Worm (Caenorhabditis elegans) whole organism, late embryonic: ENCODE results near the gene F52G3.7.

Source experiments
- C38D4.7 ChIP-seq: fragments of 200-800 bp; sonication (Bioruptor generic); optimal IDR thresholded peaks from 2 replicates; lab custom pipeline; 2018; ENCODE audit warnings: mild to moderate bottlenecking, missing genetic modification characterization, moderate library complexity, missing compliant biosample characterization
- F13H6.1 ChIP-seq: sonication (generic microtip); optimal IDR thresholded peaks from 2 replicates; lab custom pipeline; 2016; ENCODE audit warnings: missing genetic modification characterization, missing compliant biosample characterization
- Y22D7AL.16 ChIP-seq: sonication (generic microtip); optimal IDR thresholded peaks from 2 replicates; lab custom pipeline; 2016; ENCODE audit warnings: missing genetic modification characterization, missing compliant biosample characterization
- ahr-1 ChIP-seq: sonication (generic microtip); optimal IDR thresholded peaks from 2 replicates; lab custom pipeline; 2016; ENCODE audit warnings: missing genetic modification characterization, missing compliant biosample characterization
- ama-1 ChIP-seq: fragments of 150-350 bp; optimal IDR thresholded peaks from 2 replicates; lab custom pipeline; 2014
- ceh-14 ChIP-seq: sonication (generic microtip); optimal IDR thresholded peaks from 2 replicates; lab custom pipeline; 2016; ENCODE audit warnings: missing genotype, missing genetic modification characterization, missing compliant biosample characterization
- ceh-18 ChIP-seq: sonication (generic microtip); optimal IDR thresholded peaks from 2 replicates; lab custom pipeline; 2016; ENCODE audit warnings: missing genetic modification characterization, missing compliant biosample characterization
- ceh-19 ChIP-seq: fragments of 200-800 bp; sonication (Bioruptor generic); optimal IDR thresholded peaks from 2 replicates; lab custom pipeline; 2018; ENCODE audit warnings: mild to moderate bottlenecking, missing genetic modification characterization, missing compliant biosample characterization
- ceh-2 ChIP-seq: sonication (generic microtip); optimal IDR thresholded peaks from 2 replicates; lab custom pipeline; 2016; ENCODE audit warnings: missing genotype, missing genetic modification characterization, missing compliant biosample characterization
- ceh-22 ChIP-seq: sonication (generic microtip); optimal IDR thresholded peaks from 2 replicates; lab custom pipeline; 2017; ENCODE audit warnings: missing biosample characterization, missing genetic modification characterization
- ceh-24 ChIP-seq: sonication (generic microtip); optimal IDR thresholded peaks from 2 replicates; lab custom pipeline; 2016; ENCODE audit warnings: mild to moderate bottlenecking, missing genetic modification characterization, missing compliant biosample characterization
- ceh-31 ChIP-seq: sonication (generic microtip); optimal IDR thresholded peaks from 2 replicates; lab custom pipeline; 2016; ENCODE audit warnings: missing genetic modification characterization, missing compliant biosample characterization
- ceh-34 ChIP-seq: sonication (generic microtip); optimal IDR thresholded peaks from 2 replicates; lab custom pipeline; 2016; ENCODE audit warnings: mild to moderate bottlenecking, missing genetic modification characterization, missing compliant biosample characterization
- ceh-45 ChIP-seq: fragments of 200-800 bp; sonication (Bioruptor generic); IDR thresholded peaks from 2 replicates; pipeline ENCODE4 v1.3.6; 2022; ENCODE audit warnings: missing genetic modification reagents, missing genetic modification characterization, missing compliant biosample characterization
- ceh-48 ChIP-seq: sonication (generic microtip); optimal IDR thresholded peaks from 2 replicates; lab custom pipeline; 2016; ENCODE audit warnings: missing genetic modification characterization, inconsistent platforms, missing compliant biosample characterization
- ceh-9 ChIP-seq: sonication (generic microtip); optimal IDR thresholded peaks from 2 replicates; lab custom pipeline; 2016; ENCODE audit warnings: mild to moderate bottlenecking, missing genetic modification characterization, inconsistent platforms, missing compliant biosample characterization
- che-1 ChIP-seq: sonication (generic microtip); optimal IDR thresholded peaks from 2 replicates; lab custom pipeline; 2016; ENCODE audit warnings: mild to moderate bottlenecking, missing genetic modification characterization, missing compliant biosample characterization
- dmd-4 ChIP-seq: sonication (generic microtip); optimal IDR thresholded peaks from 2 replicates; lab custom pipeline; 2016; ENCODE audit warnings: borderline replicate concordance, missing genetic modification characterization, missing compliant biosample characterization
- elt-4 ChIP-seq: sonication (generic microtip); optimal IDR thresholded peaks from 2 replicates; lab custom pipeline; 2016; ENCODE audit warnings: missing genetic modification characterization, missing compliant biosample characterization
- fax-1 ChIP-seq: sonication (generic microtip); optimal IDR thresholded peaks from 2 replicates; lab custom pipeline; 2016; ENCODE audit warnings: missing genotype, missing genetic modification characterization, missing compliant biosample characterization
- fkh-10 ChIP-seq: fragments of 150-350 bp; optimal IDR thresholded peaks from 2 replicates; lab custom pipeline; 2014; ENCODE audit warnings: missing biosample characterization, missing genetic modification reagents, missing genetic modification characterization
- fkh-6 ChIP-seq: sonication (generic microtip); optimal IDR thresholded peaks from 2 replicates; lab custom pipeline; 2016; ENCODE audit warnings: missing genetic modification characterization, missing compliant biosample characterization
- gmeb-2 ChIP-seq: sonication (generic microtip); optimal IDR thresholded peaks from 2 replicates; lab custom pipeline; 2016; ENCODE audit warnings: missing genetic modification characterization, inconsistent platforms, missing compliant biosample characterization
- hlh-13 ChIP-seq: fragments of 200-800 bp; sonication (Bioruptor generic); optimal IDR thresholded peaks from 2 replicates; lab custom pipeline; 2018; ENCODE audit warnings: mild to moderate bottlenecking, missing genetic modification characterization, missing compliant biosample characterization
- hlh-30 ChIP-seq: sonication (generic microtip); optimal IDR thresholded peaks from 2 replicates; lab custom pipeline; 2017; ENCODE audit warnings: antibody characterized with exemption, missing genetic modification characterization, missing compliant biosample characterization; ENCODE audit not compliant: insufficient read depth
- hlh-8 ChIP-seq: sonication (generic microtip); optimal IDR thresholded peaks from 2 replicates; lab custom pipeline; 2016; ENCODE audit warnings: missing genotype, missing genetic modification characterization, missing compliant biosample characterization
- lin-11 ChIP-seq: fragments of 200-800 bp; sonication (Bioruptor generic); optimal IDR thresholded peaks from 2 replicates; lab custom pipeline; 2018; ENCODE audit warnings: mild to moderate bottlenecking, missing genetic modification characterization, missing compliant biosample characterization
- madf-2 ChIP-seq: sonication (generic microtip); optimal IDR thresholded peaks from 2 replicates; lab custom pipeline; 2017; ENCODE audit warnings: missing genetic modification characterization, missing compliant biosample characterization
- nfya-1 ChIP-seq: sonication (generic microtip); optimal IDR thresholded peaks from 2 replicates; lab custom pipeline; 2017; ENCODE audit warnings: missing genetic modification characterization, mild to moderate bottlenecking, missing compliant biosample characterization, antibody characterized with exemption, moderate library complexity
- npax-4 ChIP-seq: sonication (generic microtip); optimal IDR thresholded peaks from 2 replicates; lab custom pipeline; 2016; ENCODE audit warnings: missing genetic modification characterization, missing compliant biosample characterization
- odd-2 ChIP-seq: sonication (generic microtip); optimal IDR thresholded peaks from 2 replicates; lab custom pipeline; 2017; ENCODE audit warnings: antibody characterized with exemption, mild to moderate bottlenecking, missing genetic modification characterization, missing compliant biosample characterization
- pat-9 ChIP-seq: fragments of 200-800 bp; sonication (Bioruptor generic); optimal IDR thresholded peaks from 2 replicates; lab custom pipeline; 2018; ENCODE audit warnings: mild to moderate bottlenecking, missing genetic modification characterization, moderate library complexity, missing compliant biosample characterization
- pax-1 ChIP-seq: fragments of 150-350 bp; optimal IDR thresholded peaks from 2 replicates; lab custom pipeline; 2014; ENCODE audit warnings: missing biosample characterization, missing genetic modification characterization
- pha-2 ChIP-seq: sonication (generic microtip); optimal IDR thresholded peaks from 2 replicates; lab custom pipeline; 2017; ENCODE audit warnings: mild to moderate bottlenecking, missing genetic modification characterization, missing compliant biosample characterization
- pha-4 ChIP-seq: fragments of 150-350 bp; optimal IDR thresholded peaks from 2 replicates; lab custom pipeline; 2018; ENCODE audit warnings: missing biosample characterization, missing genetic modification reagents, missing genetic modification characterization
- pqm-1 ChIP-seq: sonication (generic microtip); optimal IDR thresholded peaks from 2 replicates; lab custom pipeline; 2016; ENCODE audit warnings: missing genetic modification characterization, missing compliant biosample characterization
- pros-1 ChIP-seq: fragments of 150-350 bp; optimal IDR thresholded peaks from 2 replicates; lab custom pipeline; 2014; ENCODE audit warnings: missing biosample characterization, missing genetic modification reagents, missing genetic modification characterization
- ref-2 ChIP-seq: sonication (generic microtip); optimal IDR thresholded peaks from 2 replicates; lab custom pipeline; 2016; ENCODE audit warnings: missing genetic modification characterization, missing compliant biosample characterization
- sdc-2 ChIP-seq: sonication (generic microtip); optimal IDR thresholded peaks from 2 replicates; lab custom pipeline; 2016; ENCODE audit warnings: missing genotype, missing genetic modification characterization, missing compliant biosample characterization
- sox-4 ChIP-seq: sonication (generic microtip); optimal IDR thresholded peaks from 2 replicates; lab custom pipeline; 2017; ENCODE audit warnings: mild to moderate bottlenecking, missing genetic modification characterization, inconsistent platforms, missing compliant biosample characterization
- syd-9 ChIP-seq: sonication (generic microtip); optimal IDR thresholded peaks from 2 replicates; lab custom pipeline; 2016; ENCODE audit warnings: mild to moderate bottlenecking, missing genetic modification characterization, moderate library complexity, missing compliant biosample characterization
- ttx-3 ChIP-seq: sonication (generic microtip); optimal IDR thresholded peaks from 2 replicates; lab custom pipeline; 2016; ENCODE audit warnings: missing genetic modification reagents, missing genetic modification characterization, missing compliant biosample characterization
- unc-3 ChIP-seq, 2 experiments: fragments of 200-800 bp in 1 of 2; sonication (Bioruptor generic) in 1 of 2; sonication (generic microtip) in 1 of 2; conservative IDR thresholded peaks in 1 of 2; optimal IDR thresholded peaks in 1 of 2; 2 replicates each; pipeline versions ENCODE4 v1.3.6 to Lab custom; 2016 to 2022; ENCODE audit warnings: missing compliant biosample characterization in 2 of 2, missing genetic modification characterization in 2 of 2, missing genetic modification reagents in 1 of 2
- unc-42 ChIP-seq: sonication (generic microtip); optimal IDR thresholded peaks from 2 replicates; lab custom pipeline; 2016; ENCODE audit warnings: missing genotype, missing genetic modification characterization, missing compliant biosample characterization
- unc-55 ChIP-seq: sonication (generic microtip); optimal IDR thresholded peaks from 2 replicates; lab custom pipeline; 2017; ENCODE audit warnings: missing biosample characterization, missing genetic modification reagents, missing genetic modification characterization
- unc-86 ChIP-seq: sonication (generic microtip); optimal IDR thresholded peaks from 2 replicates; lab custom pipeline; 2016; ENCODE audit warnings: missing genetic modification characterization, missing compliant biosample characterization
- zip-5 ChIP-seq: sonication (generic microtip); optimal IDR thresholded peaks from 2 replicates; lab custom pipeline; 2016; ENCODE audit warnings: missing genetic modification characterization, missing compliant biosample characterization
- ztf-16 ChIP-seq: sonication (generic microtip); optimal IDR thresholded peaks from 2 replicates; lab custom pipeline; 2017; ENCODE audit warnings: missing genetic modification characterization, missing compliant biosample characterization

F52G3.7 gene

DNA sequence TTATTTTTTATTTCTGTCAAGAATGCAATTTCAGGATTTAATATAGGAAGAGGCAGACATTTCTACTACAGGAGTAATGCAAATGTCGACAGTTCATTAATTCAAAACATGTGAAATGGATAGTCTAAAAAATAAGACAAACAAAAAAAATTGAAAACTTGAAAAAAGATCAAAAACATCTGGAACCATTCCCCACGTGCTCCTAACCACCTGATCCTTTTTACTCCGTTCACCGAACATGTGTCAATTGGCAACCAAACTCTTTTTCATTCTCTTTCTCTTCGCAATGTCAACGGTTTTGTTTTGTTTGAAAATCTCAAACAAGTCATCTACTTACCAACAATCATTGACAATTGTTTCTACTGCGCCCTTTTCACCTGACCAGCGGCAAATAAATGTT is 5.7 kb upstream of the F52G3.7 start:
- no peak for TF ChIP-seq hlh-13 (GFP tag; lab: Kevin White, UChicago)
- no peak for TF ChIP-seq madf-2 (tag; lab: Kevin White, UChicago)
- TF ChIP-seq elt-4 = no peak
- TF ChIP-seq ttx-3 (tag; lab: Kevin White, UChicago) = no peak
- no peak for TF ChIP-seq ahr-1
- TF ChIP-seq ceh-19 (GFP tag; lab: Kevin White, UChicago) = no peak
- no peak for TF ChIP-seq pat-9 (tag; lab: Kevin White, UChicago)
- no peak for TF ChIP-seq ceh-31 (tag; lab: Kevin White, UChicago)
- no peak for TF ChIP-seq ref-2
- TF ChIP-seq ceh-18 (tag; lab: Kevin White, UChicago) = no peak
- no peak for TF ChIP-seq ztf-16 (tag; lab: Kevin White, UChicago)
- TF ChIP-seq sox-4 (tag; lab: Kevin White, UChicago) = no peak
- no peak for TF ChIP-seq npax-4 (tag; lab: Kevin White, UChicago)
- no peak for TF ChIP-seq ceh-2 (tag; lab: Kevin White, UChicago)
- TF ChIP-seq ceh-48 (tag; lab: Kevin White, UChicago) = no peak
- no peak for TF ChIP-seq odd-2 (tag; lab: Kevin White, UChicago)
- no peak for TF ChIP-seq ceh-14 (tag; lab: Kevin White, UChicago)
- TF ChIP-seq Y22D7AL.16 (tag; lab: Kevin White, UChicago) = no peak

DNA sequence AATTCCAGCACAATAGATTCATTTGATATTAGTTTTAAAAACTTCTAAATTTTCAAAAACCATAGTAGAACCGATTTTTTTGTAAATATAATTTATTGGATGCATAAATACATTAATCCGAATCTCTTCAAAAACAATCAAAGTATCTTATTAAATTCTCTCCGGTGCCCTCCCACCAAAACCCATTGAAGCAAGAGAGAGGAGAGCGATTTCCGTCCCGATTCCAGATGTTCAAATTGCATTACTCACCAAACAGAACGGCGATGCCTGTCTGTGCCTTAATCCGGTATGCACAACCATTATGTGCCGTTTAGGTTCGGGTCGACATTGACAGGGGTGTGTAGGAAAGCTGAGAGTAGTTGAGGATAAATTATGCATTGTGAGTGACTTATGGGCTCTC is 3.4 kb upstream of the F52G3.7 start:
- TF ChIP-seq ref-2 (no peak), unc-42 (tag; lab: Kevin White, UChicago) (peak; percentile 65), npax-4 (tag; lab: Kevin White, UChicago) (no peak)

DNA sequence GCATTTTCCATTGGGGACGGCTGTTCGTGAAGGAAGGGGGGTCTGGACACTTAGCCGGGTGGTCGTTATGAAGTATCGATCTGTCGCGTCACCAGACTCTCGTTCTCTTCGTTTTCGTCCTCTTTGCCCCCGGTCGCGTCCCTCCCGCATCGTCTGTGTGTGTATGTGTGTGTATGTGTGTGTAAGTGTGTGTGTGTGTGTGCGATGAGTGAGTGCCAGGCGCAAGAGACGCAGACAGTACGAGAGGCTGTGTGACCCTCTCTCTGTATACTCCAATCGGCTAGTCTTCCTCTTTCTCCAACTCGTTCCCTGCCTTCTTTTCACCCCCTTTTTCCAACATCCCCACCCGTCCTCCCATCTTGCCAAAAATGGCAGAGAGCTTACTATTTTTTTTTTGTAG is 2.3 kb upstream of the F52G3.7 start:
- TF ChIP-seq hlh-30 (tag; lab: Kevin White, UChicago) (peak; percentile 87), C38D4.7 (GFP tag; lab: Kevin White, UChicago) (no peak), ceh-9 (tag; lab: Kevin White, UChicago) (no peak), unc-3 (GFP tag; conservative IDR thresholded peaks at IDR 0.05; lab: Robert Waterston, UW) (no peak), unc-3 (tag; optimal IDR thresholded peaks at IDR 0.05; lab: Kevin White, UChicago) (peak; percentile 50), hlh-8 (tag; lab: Kevin White, UChicago) (peak; percentile 33), F13H6.1 (tag; lab: Kevin White, UChicago) (peak; percentile 50), pros-1 (tag; lab: Kevin White, UChicago) (peak; percentile 66), fkh-10 (GFP tag; lab: Kevin White, UChicago) (no peak), pha-2 (tag; lab: Kevin White, UChicago) (peak; percentile 6), pqm-1 (peak; percentile 24), dmd-4 (no peak), ahr-1 (no peak), ama-1 (lab: Kevin White, UChicago) (no peak), pha-4 (tag; lab: Kevin White, UChicago) (no peak), npax-4 (tag; lab: Kevin White, UChicago) (no peak), zip-5 (tag; lab: Kevin White, UChicago) (no peak), unc-86 (tag; lab: Kevin White, UChicago) (no peak), unc-55 (GFP tag; lab: Kevin White, UChicago) (peak; percentile 46), ceh-2 (tag; lab: Kevin White, UChicago) (peak; percentile 32), che-1 (tag; lab: Kevin White, UChicago) (no peak), hlh-13 (GFP tag; lab: Kevin White, UChicago) (no peak), gmeb-2 (tag; lab: Kevin White, UChicago) (peak; percentile 17), ceh-22 (tag; lab: Kevin White, UChicago) (peak; percentile 66), fax-1 (no peak), ztf-16 (tag; lab: Kevin White, UChicago) (peak; percentile 17), lin-11 (tag; lab: Kevin White, UChicago) (no peak), sdc-2 (tag; lab: Kevin White, UChicago) (peak; percentile 85), fkh-6 (tag; lab: Kevin White, UChicago) (peak; percentile 55), ceh-45 (GFP tag; lab: Robert Waterston, UW) (no peak), ceh-18 (tag; lab: Kevin White, UChicago) (peak; percentile 86), odd-2 (tag; lab: Kevin White, UChicago) (no peak), ceh-24 (tag; lab: Kevin White, UChicago) (no peak), syd-9 (tag; lab: Kevin White, UChicago) (peak; percentile 68), ceh-48 (tag; lab: Kevin White, UChicago) (peak; percentile 91), nfya-1 (tag; lab: Kevin White, UChicago) (peak; percentile 89), unc-42 (tag; lab: Kevin White, UChicago) (peak; percentile 67), ceh-34 (peak; percentile 87), pax-1 (tag; lab: Kevin White, UChicago) (no peak), ceh-31 (tag; lab: Kevin White, UChicago) (peak; percentile 88)
